Fruit fly (Drosophila melanogaster) Kc167 (cell line): ENCODE measurements around the gene CG14826.

Experiments used
- psq ChIP-seq: fragments of >200 bp; optimal IDR thresholded peaks from 2 replicates; lab custom pipeline; 2017; ENCODE audit warnings: missing external identifiers
- ttk ChIP-seq: sonication (Bioruptor generic); optimal IDR thresholded peaks from 2 replicates; lab custom pipeline; 2017; ENCODE audit warnings: missing external identifiers

DNA sequence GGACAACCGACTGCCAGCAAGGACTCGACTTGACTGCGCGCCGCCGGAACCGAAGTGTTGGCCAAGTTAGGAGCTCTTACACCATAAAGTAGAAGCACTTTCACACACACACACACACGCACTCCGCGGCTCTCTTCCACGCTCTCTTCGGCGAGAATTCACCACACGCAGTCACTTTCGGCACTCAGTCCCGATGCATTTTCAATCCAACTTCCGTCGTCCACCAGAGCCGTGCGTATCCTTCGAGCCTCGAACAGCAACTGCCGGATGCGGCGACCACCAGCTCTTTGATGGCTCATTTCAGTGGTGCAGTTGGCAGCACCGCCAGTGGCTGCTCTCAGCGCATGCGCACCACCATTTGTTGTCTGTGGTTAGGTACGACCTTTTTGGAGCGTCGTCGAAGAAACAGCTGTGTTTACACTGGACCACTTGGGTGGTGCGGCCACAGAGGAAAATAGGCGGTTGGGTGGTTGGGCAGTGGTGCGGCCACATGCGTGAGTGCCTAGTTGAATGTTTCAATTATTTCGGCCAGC lies 44.6 kb upstream of the CG14826 start, which contains the start of gene Dscam2:
- TF ChIP-seq ttk (lab: Kevin White, UChicago) (no peak), psq (lab: Kevin White, UChicago) (no peak)
